Worm (Caenorhabditis elegans) whole organism, L1 larva: ENCODE results near the gene F46F5.10.
"Not testable (repeated sequence)": the region's sequence is repeated elsewhere in the genome, so short reads cannot be mapped to it uniquely, and the experiment has no call there.

ENCODE experiments used
- blmp-1 ChIP-seq: fragments of 150-350 bp; optimal IDR thresholded peaks from 2 replicates; lab custom pipeline; 2014; ENCODE audit warnings: missing biosample characterization, missing genetic modification characterization
- ceh-8 ChIP-seq: fragments of 200-800 bp; sonication (Bioruptor generic); optimal IDR thresholded peaks from 2 replicates; lab custom pipeline; 2018; ENCODE audit warnings: mild to moderate bottlenecking, missing genetic modification characterization, moderate library complexity, missing compliant biosample characterization
- ceh-88 ChIP-seq: fragments of 200-800 bp; sonication (Bioruptor generic); IDR thresholded peaks from 2 replicates; pipeline ENCODE4 v1.3.6; 2022; ENCODE audit warnings: missing genetic modification characterization, missing compliant biosample characterization
- egl-13 ChIP-seq: sonication (generic microtip); optimal IDR thresholded peaks from 2 replicates; lab custom pipeline; 2016; ENCODE audit warnings: missing genotype, missing genetic modification reagents, missing genetic modification characterization, missing compliant biosample characterization
- egl-27 ChIP-seq, 2 experiments: fragments of 150-350 bp in 1 of 2; sonication (generic microtip); optimal IDR thresholded peaks; 3 replicates each; lab custom pipeline; 2017 to 2018; ENCODE audit warnings: missing biosample characterization in 2 of 2, missing genetic modification characterization in 2 of 2, missing genetic modification reagents in 2 of 2
- fkh-10 ChIP-seq: sonication (generic microtip); optimal IDR thresholded peaks from 2 replicates; lab custom pipeline; 2017; ENCODE audit warnings: missing biosample characterization, missing genetic modification reagents, missing genetic modification characterization
- fos-1 ChIP-seq: fragments of 150-350 bp; optimal IDR thresholded peaks from 2 replicates; lab custom pipeline; 2014; ENCODE audit warnings: missing biosample characterization, missing genetic modification characterization
- hpl-2 ChIP-seq: fragments of 150-350 bp; optimal IDR thresholded peaks from 2 replicates; lab custom pipeline; 2014; ENCODE audit warnings: missing biosample characterization, missing genetic modification reagents, missing genetic modification characterization
- irx-1 ChIP-seq: sonication (generic microtip); optimal IDR thresholded peaks from 2 replicates; lab custom pipeline; 2016; ENCODE audit warnings: missing genetic modification characterization, missing compliant biosample characterization
- isw-1 ChIP-seq: fragments of 200-800 bp; sonication (Bioruptor generic); IDR thresholded peaks from 2 replicates; pipeline ENCODE4 v1.3.6; 2022; ENCODE audit warnings: missing genetic modification characterization, missing compliant biosample characterization
- lin-13 ChIP-seq: fragments of 150-350 bp; optimal IDR thresholded peaks from 2 replicates; lab custom pipeline; 2014; ENCODE audit warnings: missing biosample characterization, missing genetic modification reagents, missing genetic modification characterization
- lin-35 ChIP-seq, 2 experiments: fragments of 150-350 bp; optimal IDR thresholded peaks; 2 replicates each; lab custom pipeline; 2014; ENCODE audit warnings: missing biosample characterization in 2 of 2, missing genetic modification characterization in 2 of 2, missing genetic modification reagents in 2 of 2
- lsy-2 ChIP-seq, 2 experiments: fragments of 150-350 bp; optimal IDR thresholded peaks; 2 replicates each; lab custom pipeline; 2014; ENCODE audit warnings: missing biosample characterization in 2 of 2, missing genetic modification characterization in 2 of 2
- mdl-1 ChIP-seq, 2 experiments: fragments of 150-350 bp; optimal IDR thresholded peaks; 2 replicates each; lab custom pipeline; 2014 to 2017; ENCODE audit warnings: missing biosample characterization in 2 of 2, missing genetic modification characterization in 2 of 2, inconsistent platforms in 1 of 2
- mep-1 ChIP-seq: fragments of 150-350 bp; optimal IDR thresholded peaks from 2 replicates; lab custom pipeline; 2014; ENCODE audit warnings: missing biosample characterization, missing genetic modification characterization
- nhr-19 ChIP-seq: fragments of 200-800 bp; sonication (Bioruptor generic); conservative IDR thresholded peaks from 2 replicates; pipeline ENCODE4 v1.3.6; 2022; ENCODE audit warnings: missing genetic modification characterization, missing compliant biosample characterization
- nhr-71 ChIP-seq: sonication (generic microtip); optimal IDR thresholded peaks from 2 replicates; lab custom pipeline; 2016; ENCODE audit warnings: mild to moderate bottlenecking, missing genetic modification characterization, moderate library complexity, missing compliant biosample characterization
- nhr-77 ChIP-seq: fragments of 150-350 bp; optimal IDR thresholded peaks from 2 replicates; lab custom pipeline; 2014; ENCODE audit warnings: missing biosample characterization, missing genetic modification characterization
- nhr-84 ChIP-seq: sonication (generic microtip); optimal IDR thresholded peaks from 2 replicates; lab custom pipeline; 2017; ENCODE audit warnings: missing biosample characterization, missing genetic modification characterization
- nhr-85 ChIP-seq: sonication (generic microtip); peaks from one replicate; lab custom pipeline; 2016; ENCODE audit warnings: missing genetic modification characterization, inconsistent platforms, missing compliant biosample characterization
- nhr-90 ChIP-seq: sonication (generic microtip); optimal IDR thresholded peaks from 2 replicates; lab custom pipeline; 2016; ENCODE audit warnings: mild to moderate bottlenecking, missing genetic modification characterization, missing compliant biosample characterization; ENCODE audit not compliant: poor library complexity
- pax-3 ChIP-seq: fragments of 200-800 bp; sonication (Bioruptor generic); optimal IDR thresholded peaks from 2 replicates; lab custom pipeline; 2018; ENCODE audit warnings: mild to moderate bottlenecking, missing genetic modification characterization, moderate library complexity, missing compliant biosample characterization
- rnt-1 ChIP-seq: sonication (generic microtip); optimal IDR thresholded peaks from 2 replicates; lab custom pipeline; 2016; ENCODE audit warnings: mild to moderate bottlenecking, missing genetic modification characterization, moderate library complexity, missing compliant biosample characterization
- unc-30 ChIP-seq: sonication (generic microtip); optimal IDR thresholded peaks from 2 replicates; lab custom pipeline; 2017; ENCODE audit warnings: missing biosample characterization, missing genetic modification characterization
- unc-62 ChIP-seq: fragments of 150-350 bp; optimal IDR thresholded peaks from 2 replicates; lab custom pipeline; 2014; ENCODE audit warnings: missing biosample characterization, missing genetic modification reagents, missing genetic modification characterization
- zip-4 ChIP-seq: fragments of 200-800 bp; sonication (Bioruptor generic); optimal IDR thresholded peaks from 2 replicates; lab custom pipeline; 2018; ENCODE audit warnings: mild to moderate bottlenecking, missing genetic modification characterization, moderate library complexity, missing compliant biosample characterization

Gene F46F5.10

DNA sequence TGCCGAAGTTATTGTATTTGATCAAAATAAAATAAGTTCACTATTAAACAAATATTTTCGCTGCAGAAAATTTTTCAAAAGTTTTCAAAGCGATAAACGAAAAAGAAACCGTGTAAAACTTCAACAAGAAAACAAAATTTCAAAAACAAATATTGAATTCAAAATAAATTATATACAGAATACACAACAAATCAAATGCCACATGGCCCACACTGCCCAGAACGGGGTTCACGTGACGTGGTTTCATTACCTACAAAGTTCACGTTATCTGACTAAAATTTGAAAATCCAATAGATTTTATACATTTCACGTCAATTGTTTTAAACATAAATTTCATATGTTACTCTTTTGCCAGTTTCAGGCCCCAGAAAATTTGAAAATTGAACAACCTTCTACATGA lies 3.1 kb upstream of the F46F5.10 start, which contains the start of gene F46F5.7:
Gene F46F5.7, minus strand, starts transcription at position 101 of the 400 bp plus-strand sequence.
- no peak for TF ChIP-seq zip-4 (GFP tag; lab: Kevin White, UChicago)
- no peak for TF ChIP-seq nhr-85 (tag; lab: Kevin White, UChicago)
- no peak for TF ChIP-seq mep-1 (tag; lab: Kevin White, UChicago)
- no peak for TF ChIP-seq isw-1 (GFP tag; lab: Robert Waterston, UW)
- TF ChIP-seq irx-1 (tag; lab: Kevin White, UChicago), result no peak
- TF ChIP-seq egl-27 (tag; optimal IDR thresholded peaks at IDR 0.05; lab: Kevin White, UChicago), result no peak
- no peak for TF ChIP-seq egl-13 (tag; lab: Kevin White, UChicago)
- TF ChIP-seq blmp-1 (tag; lab: Kevin White, UChicago), result no peak
- TF ChIP-seq rnt-1, result no peak
- no peak for TF ChIP-seq nhr-77 (tag; lab: Kevin White, UChicago)
- no peak for TF ChIP-seq hpl-2 (GFP tag; lab: Kevin White, UChicago)

DNA sequence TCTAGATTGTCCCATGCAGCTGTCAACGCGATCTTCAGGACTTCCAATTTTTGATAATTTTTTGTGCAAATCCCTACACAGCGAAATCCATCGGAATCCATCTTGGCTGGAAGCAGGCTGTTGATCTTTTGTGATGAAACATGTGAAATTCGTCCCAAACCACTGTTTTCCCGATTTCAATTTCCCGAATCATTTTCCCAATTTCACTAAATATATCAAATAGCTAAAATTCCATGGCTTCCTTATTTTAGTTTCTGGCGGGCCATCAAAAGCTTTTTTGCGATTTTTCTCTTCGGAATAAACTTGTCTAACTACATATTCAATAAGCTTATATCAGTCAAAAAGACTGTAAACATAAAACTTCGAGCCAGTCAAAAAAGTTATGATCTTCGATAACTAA lies 2.1 kb upstream of the F46F5.10 start, which contains the start of gene F46F5.8:
Gene F46F5.8, minus strand, starts transcription at position 101 of the 400 bp plus-strand sequence.
- no peak for TF ChIP-seq nhr-19 (GFP tag; lab: Robert Waterston, UW)
- no peak for TF ChIP-seq nhr-84 (tag; lab: Kevin White, UChicago)
- TF ChIP-seq lin-13 (GFP tag; lab: Kevin White, UChicago), result no peak
- TF ChIP-seq nhr-71, result no peak
- no peak for TF ChIP-seq lin-35 (GFP tag; optimal IDR thresholded peaks at IDR 0.05; lab: Kevin White, UChicago)

DNA sequence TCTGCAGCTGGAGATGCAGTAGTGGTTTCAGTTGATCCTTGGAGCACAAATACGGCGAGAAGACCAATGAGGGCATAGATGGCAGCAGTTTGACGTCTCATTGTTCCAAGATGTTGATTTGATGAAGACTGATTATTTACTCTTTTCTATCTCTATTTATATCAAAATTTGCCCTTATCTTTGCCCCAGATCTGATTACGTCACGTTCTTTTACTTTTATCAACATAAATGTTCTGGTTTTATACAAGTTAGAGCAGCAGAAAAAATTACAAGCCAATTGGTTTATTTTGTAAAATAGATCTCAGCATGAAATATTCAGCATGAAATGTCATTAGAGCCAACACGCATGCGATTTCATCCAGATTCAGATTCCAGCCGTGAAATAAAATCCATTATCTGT lies 899 bp upstream of the F46F5.10 start, which contains the start of gene msrp-4:
Gene msrp-4, minus strand, starts transcription at position 101 of the 400 bp plus-strand sequence.
- TF ChIP-seq ceh-88; egl-13 (tag; lab: Kevin White, UChicago); unc-30 (tag; lab: Kevin White, UChicago): not testable (repeated sequence)

DNA sequence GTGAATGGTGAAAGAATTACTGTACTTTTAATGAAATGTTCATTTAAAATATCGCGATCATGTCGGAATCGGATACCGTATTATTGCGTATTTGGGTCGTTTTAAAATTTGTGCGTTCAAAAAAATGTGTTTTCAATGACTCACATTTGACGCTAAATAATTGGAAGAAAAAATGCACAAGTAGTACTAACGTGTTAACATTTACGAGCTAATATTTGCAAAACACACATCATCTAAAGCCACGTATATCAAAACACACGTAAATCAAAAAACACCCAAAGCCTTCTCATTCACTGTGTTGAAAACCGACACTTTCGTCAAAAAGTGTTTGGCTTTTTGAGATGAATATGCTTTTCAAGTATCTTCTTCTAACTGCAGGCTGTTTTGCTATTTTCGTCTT lies 1.9 kb downstream of the F46F5.10 start, which contains the start of gene F28A10.1:
Gene F28A10.1, plus strand, starts transcription at position 301 of the 400 bp plus-strand sequence.
- TF ChIP-seq zip-4 (GFP tag; lab: Kevin White, UChicago), result no peak
- TF ChIP-seq fos-1 (tag; lab: Kevin White, UChicago), result no peak
- TF ChIP-seq ceh-8 (GFP tag; lab: Kevin White, UChicago), result no peak
- no peak for TF ChIP-seq ceh-88
- TF ChIP-seq pax-3 (tag; lab: Kevin White, UChicago), result no peak

DNA sequence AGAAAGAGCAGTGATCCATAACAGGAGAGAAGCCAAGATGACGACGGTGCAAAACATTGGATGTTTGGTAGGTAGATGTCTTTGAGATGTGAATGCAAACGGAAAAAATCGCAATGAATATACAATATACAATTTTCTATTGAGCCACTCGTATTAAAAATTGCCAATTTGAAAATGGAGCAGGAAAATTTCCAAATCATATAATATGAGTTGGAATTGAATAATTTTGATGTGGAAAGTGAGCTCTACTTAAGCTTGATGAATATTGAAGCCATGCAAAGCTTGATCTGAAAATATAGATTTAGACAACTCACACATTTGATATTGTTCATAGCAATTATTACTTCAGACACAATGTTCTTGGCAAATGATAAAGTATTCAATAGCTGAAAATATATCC lies 14.8 kb downstream of the F46F5.10 start, which contains the start of gene F28A10.8:
Gene F28A10.8, minus strand, starts transcription at position 101 of the 400 bp plus-strand sequence.
- no peak for TF ChIP-seq mep-1 (tag; lab: Kevin White, UChicago)
- no peak for TF ChIP-seq nhr-84 (tag; lab: Kevin White, UChicago)

DNA sequence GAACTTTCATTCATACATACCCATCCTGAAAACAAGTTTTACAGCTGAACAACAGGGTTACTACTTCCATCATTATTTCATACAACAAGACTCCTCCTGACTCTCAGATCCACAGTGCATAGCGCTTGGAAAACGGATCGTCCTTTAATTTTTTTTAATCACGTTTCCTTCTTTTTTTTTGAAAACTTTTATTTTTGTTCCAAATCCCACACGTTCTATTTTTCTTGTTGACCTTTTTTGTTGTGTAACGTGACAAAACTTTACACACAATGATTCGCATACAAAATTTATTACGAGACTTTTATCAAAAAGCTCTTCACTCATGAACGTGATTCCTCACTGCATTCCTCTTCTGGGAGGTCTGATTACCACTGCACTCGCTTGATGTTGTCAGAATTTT lies 16.5 kb downstream of the F46F5.10 start, which contains the start of gene clc-33:
Gene clc-33, plus strand, starts transcription at position 301 of the 400 bp plus-strand sequence.
- TF ChIP-seq unc-62 (GFP tag; lab: Kevin White, UChicago) (no peak), lin-13 (GFP tag; lab: Kevin White, UChicago) (no peak), lin-35 (GFP tag; optimal IDR thresholded peaks at IDR 0.05; lab: Kevin White, UChicago) (no peak), mdl-1 (tag; optimal IDR thresholded peaks at IDR 0.05; lab: Kevin White, UChicago) (no peak), fkh-10 (GFP tag; lab: Kevin White, UChicago) (no peak)

DNA sequence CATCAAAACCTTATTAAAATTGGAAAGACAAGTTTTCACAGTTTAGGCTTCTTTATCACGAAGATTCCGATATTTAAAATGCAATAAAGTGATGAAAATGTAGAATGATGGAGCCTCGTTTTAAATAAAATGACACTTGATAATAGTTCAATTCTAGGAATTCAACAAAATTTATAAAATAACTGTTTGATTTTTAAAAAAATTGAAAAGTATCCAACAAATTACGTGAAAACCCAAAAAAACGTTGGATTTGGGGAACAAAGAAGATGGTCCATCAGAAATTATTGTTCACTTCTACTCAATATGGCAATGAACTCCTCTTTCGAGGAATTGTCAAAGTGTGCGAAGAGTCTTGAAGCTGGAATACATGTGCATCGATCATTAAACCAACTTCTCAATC lies 20.3 kb downstream of the F46F5.10 start, which contains the start of gene F28A10.4:
Gene F28A10.4, plus strand, starts transcription at position 301 of the 400 bp plus-strand sequence.
- TF ChIP-seq lsy-2 (tag; optimal IDR thresholded peaks at IDR 0.05; lab: Kevin White, UChicago) (no peak), nhr-85 (tag; lab: Kevin White, UChicago) (peak; percentile 33)

DNA sequence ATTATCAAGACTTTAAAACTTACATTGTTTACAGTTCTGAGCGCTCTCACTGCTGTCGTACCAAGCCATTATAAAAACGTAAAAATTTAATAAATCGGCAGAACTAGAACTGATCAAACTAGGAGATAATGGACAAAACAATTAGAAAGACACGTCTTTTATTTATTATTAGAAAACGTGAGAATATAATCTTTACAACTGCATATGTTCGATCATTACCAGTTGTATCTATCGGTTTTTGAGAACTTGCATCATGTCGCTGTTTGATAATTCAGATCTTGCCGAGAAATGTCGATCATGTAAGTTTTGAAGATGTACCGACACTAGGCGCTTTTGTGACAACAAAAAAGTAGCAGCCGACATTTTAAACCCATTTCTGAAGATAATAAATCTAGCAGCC lies 22.0 kb downstream of the F46F5.10 start, which contains the start of gene F28A10.7:
Gene F28A10.7, minus strand, starts transcription at position 101 of the 400 bp plus-strand sequence.
- TF ChIP-seq mep-1 (tag; lab: Kevin White, UChicago), result no peak
- TF ChIP-seq lin-35 (GFP tag; optimal IDR thresholded peaks at IDR 0.05; lab: Kevin White, UChicago), result no peak
- no peak for TF ChIP-seq nhr-90 (tag; lab: Kevin White, UChicago)
